Fruit fly (Drosophila melanogaster) whole organism, embryonic: Measurements from ENCODE around the gene mRpL10.
A peak's percentile ranks its signal among the peaks of the same experiment; 100 is the strongest.

Experiments used
- Asciz ChIP-seq: fragments of 200-800 bp; sonication (Bioruptor generic); optimal IDR thresholded peaks from 2 replicates; lab custom pipeline; 2017; ENCODE audit warnings: missing biosample characterization, mild to moderate bottlenecking, missing genetic modification characterization, missing genetic modification reagents
- B-H2 ChIP-seq: fragments of 200-800 bp; sonication (Bioruptor generic); optimal IDR thresholded peaks from 2 replicates; lab custom pipeline; 2018; ENCODE audit warnings: missing biosample characterization, mild to moderate bottlenecking, missing genetic modification characterization
- Bgb ChIP-seq: fragments of 200-800 bp; sonication (Bioruptor generic); IDR thresholded peaks from 2 replicates; pipeline ENCODE4 v1.3.6; 2022; ENCODE audit warnings: missing biosample characterization, missing genetic modification characterization; ENCODE audit not compliant: partially characterized antibody
- Blimp-1 ChIP-seq: fragments of 200-800 bp; sonication (Bioruptor generic); optimal IDR thresholded peaks from 3 replicates; lab custom pipeline; 2018; ENCODE audit warnings: missing biosample characterization, missing genetic modification characterization, mild to moderate bottlenecking, moderate library complexity, missing genetic modification reagents
- CG10147 ChIP-seq: fragments of 200-800 bp; sonication (Bioruptor generic); optimal IDR thresholded peaks from 2 replicates; lab custom pipeline; 2019; ENCODE audit warnings: missing biosample characterization, mild to moderate bottlenecking, missing genetic modification characterization, moderate library complexity
- CG10274 ChIP-seq: fragments of 200-800 bp; sonication (Bioruptor generic); optimal IDR thresholded peaks from 3 replicates; lab custom pipeline; 2017; ENCODE audit warnings: missing biosample characterization, mild to moderate bottlenecking, missing genetic modification characterization
- CG11456 ChIP-seq: fragments of 200-800 bp; sonication (Bioruptor generic); IDR thresholded peaks from 3 replicates; pipeline ENCODE4 v1.3.6; 2022; ENCODE audit warnings: missing biosample characterization, missing genetic modification characterization
- CG11696 ChIP-seq: fragments of 200-800 bp; sonication (Bioruptor generic); IDR thresholded peaks from 2 replicates; pipeline ENCODE4 v1.3.6; 2022; ENCODE audit warnings: missing biosample characterization, missing genetic modification characterization
- CG12219 ChIP-seq: fragments of 200-800 bp; sonication (Bioruptor generic); optimal IDR thresholded peaks from 3 replicates; lab custom pipeline; 2018; ENCODE audit warnings: missing biosample characterization, mild to moderate bottlenecking, missing genetic modification characterization
- CG13424 ChIP-seq: fragments of 200-800 bp; sonication (Bioruptor generic); optimal IDR thresholded peaks from 2 replicates; lab custom pipeline; 2019; ENCODE audit warnings: missing biosample characterization, mild to moderate bottlenecking, missing genetic modification characterization, moderate library complexity
- CG13624 ChIP-seq: fragments of 200-800 bp; sonication (Bioruptor generic); optimal IDR thresholded peaks from 2 replicates; lab custom pipeline; 2016; ENCODE audit warnings: missing biosample characterization, missing genetic modification characterization
- CG1602 ChIP-seq: fragments of 200-800 bp; sonication (Bioruptor generic); optimal IDR thresholded peaks from 3 replicates; lab custom pipeline; 2016; ENCODE audit warnings: missing biosample characterization, missing genetic modification characterization
- CG18476 ChIP-seq: fragments of 200-800 bp; sonication (Bioruptor generic); optimal IDR thresholded peaks from 2 replicates; lab custom pipeline; 2016; ENCODE audit warnings: missing biosample characterization, mild to moderate bottlenecking, missing genetic modification characterization
- CG2129 ChIP-seq: fragments of 200-800 bp; sonication (Bioruptor generic); IDR thresholded peaks from 2 replicates; pipeline ENCODE4 v1.3.6; 2022; ENCODE audit warnings: missing biosample characterization, missing genetic modification characterization; ENCODE audit not compliant: partially characterized antibody
- CG2875 ChIP-seq: fragments of 200-800 bp; sonication (Bioruptor generic); optimal IDR thresholded peaks from 2 replicates; lab custom pipeline; 2017; ENCODE audit warnings: missing biosample characterization, mild to moderate bottlenecking, missing genetic modification characterization, missing genetic modification reagents
- CG2889 ChIP-seq: fragments of 200-800 bp; sonication (Bioruptor generic); IDR thresholded peaks from 3 replicates; pipeline ENCODE4 v1.3.6; 2022; ENCODE audit warnings: missing biosample characterization, missing genetic modification characterization
- CG30431 ChIP-seq: fragments of 200-800 bp; sonication (Bioruptor generic); optimal IDR thresholded peaks from 2 replicates; lab custom pipeline; 2017; ENCODE audit warnings: missing biosample characterization, missing genetic modification characterization
- CG32532 ChIP-seq: fragments of 200-800 bp; sonication (Bioruptor generic); IDR thresholded peaks from 2 replicates; pipeline ENCODE4 v1.3.6; 2022; ENCODE audit warnings: missing biosample characterization, missing genetic modification characterization
- CG32767 ChIP-seq: fragments of 200-800 bp; sonication (Bioruptor generic); IDR thresholded peaks from 2 replicates; pipeline ENCODE4 v1.3.6; 2022; ENCODE audit warnings: missing biosample characterization, missing genetic modification characterization
- CG3407 ChIP-seq: fragments of 200-800 bp; sonication (Bioruptor generic); optimal IDR thresholded peaks from 2 replicates; lab custom pipeline; 2018; ENCODE audit warnings: missing biosample characterization, mild to moderate bottlenecking, missing genetic modification characterization
- CG7928 ChIP-seq: fragments of 200-800 bp; sonication (Bioruptor generic); optimal IDR thresholded peaks from 2 replicates; lab custom pipeline; 2017; ENCODE audit warnings: missing biosample characterization, mild to moderate bottlenecking, missing genetic modification characterization
- CG9797 ChIP-seq: fragments of 200-800 bp; sonication (Bioruptor generic); optimal IDR thresholded peaks from 3 replicates; lab custom pipeline; 2018; ENCODE audit warnings: missing biosample characterization, mild to moderate bottlenecking, missing genetic modification characterization
- D19A ChIP-seq: fragments of 200-800 bp; optimal IDR thresholded peaks from 3 replicates; lab custom pipeline; 2019; ENCODE audit warnings: missing biosample characterization, mild to moderate bottlenecking, missing genetic modification characterization, moderate library complexity
- Dad ChIP-seq: fragments of 200-800 bp; sonication (Bioruptor generic); optimal IDR thresholded peaks from 3 replicates; lab custom pipeline; 2016; ENCODE audit warnings: missing biosample characterization, missing genetic modification characterization
- E2f1 ChIP-seq: fragments of 200-800 bp; sonication (Bioruptor generic); IDR thresholded peaks from 2 replicates; pipeline ENCODE4 v1.3.6; 2022; ENCODE audit warnings: missing biosample characterization, missing genetic modification characterization
- E2f2 ChIP-seq: fragments of 200-800 bp; sonication (Bioruptor generic); IDR thresholded peaks from 2 replicates; pipeline ENCODE4 v1.3.6; 2022; ENCODE audit warnings: missing biosample characterization, missing genetic modification characterization
- H15 ChIP-seq: fragments of 200-800 bp; sonication (Bioruptor generic); IDR thresholded peaks from 3 replicates; pipeline ENCODE4 v1.3.6; 2022; ENCODE audit warnings: missing biosample characterization, missing genetic modification characterization
- Hey ChIP-seq: fragments of 200-800 bp; sonication (Bioruptor generic); optimal IDR thresholded peaks from 3 replicates; lab custom pipeline; 2018; ENCODE audit warnings: missing biosample characterization, mild to moderate bottlenecking, missing genetic modification characterization
- Mad ChIP-seq: fragments of 200-800 bp; sonication (Bioruptor generic); optimal IDR thresholded peaks from 2 replicates; lab custom pipeline; 2016; ENCODE audit warnings: missing biosample characterization, missing genetic modification characterization
- Meics ChIP-seq: fragments of 200-800 bp; sonication (Bioruptor generic); optimal IDR thresholded peaks from 2 replicates; lab custom pipeline; 2017; ENCODE audit warnings: missing biosample characterization, mild to moderate bottlenecking, missing genetic modification characterization
- Neu2 ChIP-seq: fragments of 200-800 bp; sonication (Bioruptor generic); optimal IDR thresholded peaks from 3 replicates; lab custom pipeline; 2016; ENCODE audit warnings: missing biosample characterization, missing genetic modification characterization, borderline replicate concordance
- NfI ChIP-seq: fragments of 200-800 bp; sonication (Bioruptor generic); optimal IDR thresholded peaks from 3 replicates; lab custom pipeline; 2018; ENCODE audit warnings: missing biosample characterization, mild to moderate bottlenecking, missing genetic modification characterization, moderate library complexity
- Sox102F ChIP-seq: fragments of 200-800 bp; sonication (Bioruptor generic); optimal IDR thresholded peaks from 2 replicates; lab custom pipeline; 2018; ENCODE audit warnings: missing biosample characterization, mild to moderate bottlenecking, missing genetic modification characterization, moderate library complexity
- Sry-β ChIP-seq: fragments of 200-800 bp; sonication (Bioruptor generic); optimal IDR thresholded peaks from 2 replicates; lab custom pipeline; 2018; ENCODE audit warnings: missing biosample characterization, mild to moderate bottlenecking, missing genetic modification characterization, moderate library complexity
- Taf1 ChIP-seq: fragments of 200-800 bp; sonication (Bioruptor generic); IDR thresholded peaks from 2 replicates; pipeline ENCODE4 v1.3.6; 2022; ENCODE audit warnings: missing biosample characterization, missing genetic modification characterization
- ac ChIP-seq: fragments of 200-800 bp; sonication (Bioruptor generic); optimal IDR thresholded peaks from 3 replicates; lab custom pipeline; 2017; ENCODE audit warnings: missing biosample characterization, mild to moderate bottlenecking, missing genetic modification characterization
- ase ChIP-seq: fragments of 200-800 bp; sonication (Bioruptor generic); IDR thresholded peaks from 3 replicates; pipeline ENCODE4 v1.3.6; 2022; ENCODE audit warnings: missing biosample characterization, missing genetic modification characterization
- bbx ChIP-seq: fragments of 200-800 bp; sonication (Bioruptor generic); IDR thresholded peaks from 2 replicates; pipeline ENCODE4 v1.3.6; 2022; ENCODE audit warnings: missing biosample characterization, missing genetic modification characterization; ENCODE audit not compliant: partially characterized antibody
- chinmo ChIP-seq: fragments of 200-800 bp; sonication (Bioruptor generic); IDR thresholded peaks from 4 replicates; pipeline ENCODE4 v1.3.6; 2022; ENCODE audit warnings: missing biosample characterization, missing genetic modification characterization; ENCODE audit not compliant: partially characterized antibody
- corto ChIP-seq: fragments of 200-800 bp; sonication (Bioruptor generic); optimal IDR thresholded peaks from 2 replicates; lab custom pipeline; 2016; ENCODE audit warnings: missing biosample characterization, mild to moderate bottlenecking, missing genetic modification characterization, moderate library complexity
- emc ChIP-seq: fragments of 200-800 bp; sonication (Bioruptor generic); optimal IDR thresholded peaks from 2 replicates; lab custom pipeline; 2016; ENCODE audit warnings: missing biosample characterization, missing genetic modification characterization
- esg ChIP-seq: fragments of 200-800 bp; sonication (Bioruptor generic); conservative IDR thresholded peaks from 2 replicates; pipeline ENCODE4 v1.3.6; 2022; ENCODE audit warnings: missing biosample characterization, missing genetic modification characterization
- pho ChIP-seq: fragments of 200-800 bp; sonication (Bioruptor generic); optimal IDR thresholded peaks from 2 replicates; lab custom pipeline; 2016; ENCODE audit warnings: missing biosample characterization, missing genetic modification characterization
- ranshi ChIP-seq: fragments of 200-800 bp; sonication (Bioruptor generic); IDR thresholded peaks from 2 replicates; pipeline ENCODE4 v1.3.6; 2022; ENCODE audit warnings: missing biosample characterization, missing genetic modification characterization
- schlank ChIP-seq: fragments of 200-800 bp; sonication (Bioruptor generic); optimal IDR thresholded peaks from 2 replicates; lab custom pipeline; 2018; ENCODE audit warnings: missing biosample characterization, mild to moderate bottlenecking, missing genetic modification characterization
- slp2 ChIP-seq: fragments of 200-800 bp; sonication (Bioruptor generic); optimal IDR thresholded peaks from 2 replicates; lab custom pipeline; 2016; ENCODE audit warnings: missing biosample characterization, missing genetic modification characterization
- so ChIP-seq: fragments of 200-800 bp; sonication (Bioruptor generic); IDR thresholded peaks from 3 replicates; pipeline ENCODE4 v1.3.6; 2022; ENCODE audit warnings: missing biosample characterization, missing genetic modification characterization
- toy ChIP-seq: fragments of 200-800 bp; sonication (Bioruptor generic); IDR thresholded peaks from 2 replicates; pipeline ENCODE4 v1.3.6; 2022; ENCODE audit warnings: missing biosample characterization, missing genetic modification characterization
- ttk ChIP-seq: fragments of 200-800 bp; sonication (Bioruptor generic); IDR thresholded peaks from 2 replicates; pipeline ENCODE4 v2.1.2; 2022; ENCODE audit warnings: missing biosample characterization, missing genetic modification characterization

Gene mRpL10

DNA sequence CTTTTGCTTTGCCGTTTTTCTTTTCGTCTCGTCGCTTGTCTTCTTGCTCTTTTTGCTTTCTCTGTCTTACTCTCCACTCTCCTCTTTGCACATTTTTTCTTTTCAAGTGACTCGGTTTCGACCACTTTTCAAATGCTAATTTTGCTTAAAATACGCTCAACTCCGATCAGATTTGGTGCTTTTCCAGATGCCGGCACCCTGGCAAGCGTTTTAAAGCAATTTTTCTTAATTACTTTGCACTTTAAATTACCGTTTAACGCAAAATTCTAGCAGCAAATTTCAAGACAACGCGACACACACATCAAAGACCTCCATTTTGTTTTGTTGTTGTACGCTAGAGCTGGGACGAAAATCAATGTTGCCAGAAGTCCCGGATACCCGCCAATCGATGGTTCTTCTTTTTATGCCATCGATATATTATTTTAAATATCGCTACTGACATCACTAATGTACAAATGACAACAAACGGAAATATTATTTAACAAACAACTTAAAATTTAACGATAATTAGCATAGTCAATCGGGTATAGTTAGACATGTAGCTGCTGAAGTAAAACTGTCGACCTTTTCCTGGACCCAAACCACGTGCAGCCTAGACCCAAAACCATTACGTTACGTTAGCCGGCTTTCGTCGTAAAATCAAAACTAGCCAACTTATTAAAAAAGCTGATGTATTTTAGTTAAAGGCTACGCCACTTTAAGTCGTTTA lies 47.1 kb downstream of the mRpL10 start, which contains the start of gene kis (continued):
- TF ChIP-seq Asciz (peak; percentile 3), E2f2 (GFP tag; lab: Robert Waterston, UW) (peak; percentile 51), CG10147 (GFP tag; lab: Kevin White, UChicago) (peak; percentile 47), chinmo (peak; percentile 92), CG10274 (GFP tag; lab: Kevin White, UChicago) (no peak), slp2 (GFP tag; lab: Kevin White, UChicago) (no peak), esg (no peak), Taf1 (GFP tag; lab: Robert Waterston, UW) (no peak), Bgb (GFP tag; lab: Robert Waterston, UW) (peak; percentile 96), schlank (tag; lab: Kevin White, UChicago) (no peak), pho (GFP tag; lab: Kevin White, UChicago) (peak; percentile 67), CG1602 (no peak), CG18476 (peak; percentile 2), Hey (tag; lab: Kevin White, UChicago) (no peak), Sry-β (GFP tag; lab: Kevin White, UChicago) (peak; percentile 43), CG11696 (GFP tag; lab: Robert Waterston, UW) (no peak), CG2889 (GFP tag; lab: Robert Waterston, UW) (no peak), NfI (GFP tag; lab: Kevin White, UChicago) (peak; percentile 9), CG3407 (GFP tag; lab: Kevin White, UChicago) (no peak), Blimp-1 (GFP tag; lab: Kevin White, UChicago) (peak; percentile 11), toy (GFP tag; lab: Robert Waterston, UW) (no peak), B-H2 (peak; percentile 65), H15 (GFP tag; lab: Robert Waterston, UW) (0 out of 3 replicates have a peak, but pooled peaks have one; percentile 14), CG32767 (peak; percentile 51; the same call in 1 of the 2 replicates), corto (GFP tag; lab: Kevin White, UChicago) (peak; percentile 35), ac (GFP tag; lab: Kevin White, UChicago) (no peak), emc (peak; percentile 10), ase (GFP tag; lab: Robert Waterston, UW) (no peak), Sox102F (peak; percentile 10), so (GFP tag; lab: Robert Waterston, UW) (peak; percentile 41; the same call in 1 of the 3 replicates), CG2129 (GFP tag; lab: Robert Waterston, UW) (peak; percentile 93), CG30431 (GFP tag; lab: Kevin White, UChicago) (no peak), Meics (peak; percentile 30), CG2875 (no peak), ttk (GFP tag; lab: Robert Waterston, UW) (no peak), ranshi (GFP tag; lab: Robert Waterston, UW) (no peak), CG11456 (GFP tag; lab: Robert Waterston, UW) (peak; percentile 35; the same call in 1 of the 3 replicates), CG7928 (no peak), CG9797 (GFP tag; lab: Kevin White, UChicago) (peak; percentile 69), CG32532 (GFP tag; lab: Robert Waterston, UW) (peak; percentile 68), D19A (tag; lab: Kevin White, UChicago) (peak; percentile 22), E2f1 (GFP tag; lab: Robert Waterston, UW) (0 out of 2 replicates have a peak, but pooled peaks have one; percentile 14), Dad (GFP tag; lab: Kevin White, UChicago) (peak; percentile 43), CG13624 (peak; percentile 68), CG13424 (tag; lab: Kevin White, UChicago) (peak; percentile 22), bbx (GFP tag; lab: Robert Waterston, UW) (peak; percentile 98), Mad (GFP tag; lab: Kevin White, UChicago) (peak; percentile 43), Neu2 (GFP tag; lab: Kevin White, UChicago) (no peak), CG12219 (GFP tag; lab: Kevin White, UChicago) (no peak)
